Worm (Caenorhabditis elegans) whole organism, L1 larva: Measurements from ENCODE around the gene K09E9.3.

Experiments
- ama-1 ChIP-seq: fragments of 150-350 bp; optimal IDR thresholded peaks from 2 replicates; lab custom pipeline; 2014
- jun-1 ChIP-seq: fragments of 150-350 bp; optimal IDR thresholded peaks from 2 replicates; lab custom pipeline; 2014; ENCODE audit warnings: missing biosample characterization, missing genetic modification reagents, missing genetic modification characterization
- nhr-237 ChIP-seq: fragments of 150-350 bp; optimal IDR thresholded peaks from 2 replicates; lab custom pipeline; 2014; ENCODE audit warnings: missing biosample characterization, missing genetic modification characterization
- sptf-1 ChIP-seq: fragments of 150-350 bp; optimal IDR thresholded peaks from 2 replicates; lab custom pipeline; 2014; ENCODE audit warnings: missing biosample characterization, missing genetic modification characterization

DNA sequence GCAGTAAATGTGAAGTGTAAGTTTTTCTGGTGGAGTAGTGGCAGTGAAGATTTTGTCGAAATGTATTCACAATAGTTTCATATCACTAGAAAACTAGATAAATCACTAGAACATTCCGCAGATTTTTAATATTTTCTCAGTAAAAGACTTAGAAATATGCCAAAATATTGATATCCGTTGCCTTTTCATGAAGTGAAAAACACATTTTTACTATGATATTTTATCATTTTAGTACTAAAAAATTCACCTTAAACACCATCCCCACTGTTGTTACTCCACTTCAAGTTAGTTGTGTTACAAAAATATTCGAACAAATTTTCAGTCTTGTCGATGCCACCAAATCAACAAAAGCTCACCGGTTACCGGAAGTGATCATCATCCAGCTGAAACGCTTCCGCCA lies 20.2 kb downstream of the K09E9.3 start:
- no peak for TF ChIP-seq sptf-1 (tag; lab: Kevin White, UChicago)
- no peak for TF ChIP-seq ama-1 (lab: Kevin White, UChicago)
- no peak for TF ChIP-seq jun-1
- no peak for TF ChIP-seq nhr-237 (tag; lab: Kevin White, UChicago)
